Worm (Caenorhabditis elegans) whole organism, L3 larva: Measurements from ENCODE around the gene rfp-1.

ENCODE experiments used
- egl-27 ChIP-seq: sonication (generic microtip); optimal IDR thresholded peaks from 4 replicates; lab custom pipeline; 2017; ENCODE audit warnings: missing biosample characterization, missing genetic modification reagents, missing genetic modification characterization
- pha-4 ChIP-seq: fragments of 150-350 bp; optimal IDR thresholded peaks from 2 replicates; lab custom pipeline; 2014; ENCODE audit warnings: missing biosample characterization, missing genetic modification reagents, missing genetic modification characterization
- unc-39 ChIP-seq: sonication (generic microtip); optimal IDR thresholded peaks from 4 replicates; lab custom pipeline; 2017; ENCODE audit warnings: missing biosample characterization, missing genetic modification characterization
- zag-1 ChIP-seq: fragments of 150-350 bp; optimal IDR thresholded peaks from 2 replicates; lab custom pipeline; 2014; ENCODE audit warnings: missing biosample characterization, missing genetic modification characterization
- ztf-4 ChIP-seq: fragments of 150-350 bp; optimal IDR thresholded peaks from 2 replicates; lab custom pipeline; 2014; ENCODE audit warnings: missing biosample characterization, missing genetic modification characterization

ce11 chrIII:8398411-8398810 is 40.0 kb downstream of the rfp-1 start, which contains the start of gene ZK353.2:
- no peak for TF ChIP-seq unc-39 (tag; lab: Kevin White, UChicago)
- no peak for TF ChIP-seq ztf-4 (tag; lab: Kevin White, UChicago)
- no peak for TF ChIP-seq egl-27 (tag; lab: Kevin White, UChicago)
- TF ChIP-seq pha-4 = no peak
- no peak for TF ChIP-seq zag-1
